Fruit fly (Drosophila melanogaster): ENCODE data around the gene TTLL1A.
A peak's percentile ranks its signal among the peaks of the same experiment; 100 is the strongest.

The TTLL1A gene

DNA sequence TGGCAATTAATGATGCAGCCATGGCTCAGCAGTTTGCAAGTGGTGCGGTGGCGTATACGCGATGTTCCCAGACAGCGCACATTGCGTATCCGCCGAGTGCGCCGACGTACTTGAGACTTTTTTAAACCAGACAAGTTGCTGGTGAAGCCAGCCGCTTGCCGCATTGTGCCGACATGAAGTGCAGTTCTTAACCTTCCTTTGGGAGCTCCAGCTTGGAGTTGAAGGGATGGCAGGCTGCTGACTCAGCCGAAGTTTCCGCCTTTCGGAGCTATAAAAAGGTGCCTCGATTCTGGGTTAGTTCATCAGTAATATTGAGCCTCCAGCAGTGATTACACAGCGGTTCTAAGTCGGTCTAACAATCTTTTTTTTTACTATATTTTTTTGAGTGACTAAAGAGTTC lies 18.7 kb upstream of the TTLL1A start, which contains the start of gene CG5172:
Gene CG5172, plus strand, starts transcription at position 301 of the 400 bp plus-strand sequence.
- TF ChIP-seq EcR (GFP tag; optimal IDR thresholded peaks at IDR 0.05) = no peak
- TF ChIP-seq CG13204 (GFP tag; optimal IDR thresholded peaks at IDR 0.05) = no peak
- no peak for TF ChIP-seq D1 (tag; optimal IDR thresholded peaks at IDR 0.05)
- TF ChIP-seq CG9948 (tag; optimal IDR thresholded peaks at IDR 0.05) = no peak
- TF ChIP-seq gl (tag; optimal IDR thresholded peaks at IDR 0.05) = no peak
- no peak for TF ChIP-seq CG10348 (GFP tag; IDR thresholded peaks at IDR 0.05)
- no peak for TF ChIP-seq CG17806 (tag; optimal IDR thresholded peaks at IDR 0.05)
- no peak for TF ChIP-seq fd96Ca (GFP tag; IDR thresholded peaks at IDR 0.05)
- no peak for TF ChIP-seq CG12605 (GFP tag; IDR thresholded peaks at IDR 0.05)
- TF ChIP-seq CG32121 (GFP tag; IDR thresholded peaks at IDR 0.05) = no peak
- no peak for TF ChIP-seq CG14655 (GFP tag; optimal IDR thresholded peaks at IDR 0.05)
- no peak for TF ChIP-seq Snoo (tag; optimal IDR thresholded peaks at IDR 0.05)
- TF ChIP-seq CG34367 (tag; optimal IDR thresholded peaks at IDR 0.05) = no peak
- no peak for TF ChIP-seq Ets98B (GFP tag; IDR thresholded peaks at IDR 0.05)
- TF ChIP-seq rn (GFP tag; IDR thresholded peaks at IDR 0.05) = no peak
- no peak for TF ChIP-seq Pif1B (GFP tag; optimal IDR thresholded peaks at IDR 0.05)
- TF ChIP-seq CG15710 (tag; optimal IDR thresholded peaks at IDR 0.05) = no peak
- TF ChIP-seq Pif1A (GFP tag; optimal IDR thresholded peaks at IDR 0.05) = no peak

DNA sequence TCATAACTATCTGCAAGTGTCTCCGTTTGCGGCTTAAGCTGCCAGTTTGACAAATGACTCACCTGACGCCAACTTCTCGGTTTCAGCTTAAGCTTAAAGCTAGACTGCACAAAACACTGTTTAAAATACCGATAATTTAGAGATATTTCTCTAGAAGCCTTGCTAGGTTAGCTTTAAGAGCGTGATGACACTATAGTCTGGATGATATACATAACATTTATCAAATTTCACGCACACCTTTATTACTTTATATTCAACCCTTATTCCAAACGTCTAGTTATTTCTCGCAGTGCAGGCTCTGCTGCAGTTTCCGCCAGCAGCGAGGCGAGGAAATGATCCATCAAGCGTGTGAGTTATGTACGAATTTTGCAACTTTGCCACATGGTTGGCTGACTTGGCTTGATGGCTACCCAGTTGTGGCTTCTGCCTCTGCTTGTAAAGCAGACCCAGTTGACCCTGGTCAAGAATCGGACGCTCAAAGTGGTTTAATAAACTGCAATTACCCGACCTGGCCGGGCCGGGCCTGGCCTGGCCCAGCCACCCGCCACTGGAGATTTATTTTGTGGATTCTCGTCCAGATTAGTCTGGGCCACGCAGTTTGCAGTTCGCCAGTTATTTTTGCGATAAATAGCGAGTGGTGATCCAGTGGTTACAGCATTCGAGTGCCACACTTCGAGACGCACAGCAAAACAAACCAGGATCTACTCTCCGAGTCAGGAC lies 16.0 kb upstream of the TTLL1A start, which contains the start of gene CG12998:
Gene CG12998, plus strand, starts transcription at position 436 of the 720 bp plus-strand sequence.
- peak; percentile 27 for TF ChIP-seq CG8301 (tag; optimal IDR thresholded peaks at IDR 0.05)
- TF ChIP-seq CG12605 (GFP tag; IDR thresholded peaks at IDR 0.05) = 0 out of 2 replicates have a peak, but pooled peaks have one; percentile 11
- peak; percentile 33 for TF ChIP-seq CG14655 (GFP tag; optimal IDR thresholded peaks at IDR 0.05)
- no peak for TF ChIP-seq CG17806 (tag; optimal IDR thresholded peaks at IDR 0.05)
- peak; percentile 28 for TF ChIP-seq Pif1B (GFP tag; optimal IDR thresholded peaks at IDR 0.05)
- TF ChIP-seq CG15710 (tag; optimal IDR thresholded peaks at IDR 0.05) = no peak
- TF ChIP-seq fd96Ca (GFP tag; IDR thresholded peaks at IDR 0.05) = peak; percentile 64; the same call in 2 of the 3 replicates
- no peak for TF ChIP-seq CG32121 (GFP tag; IDR thresholded peaks at IDR 0.05)
- TF ChIP-seq CG8159 (tag; optimal IDR thresholded peaks at IDR 0.05) = peak; percentile 59
- TF ChIP-seq CG4496 (GFP tag; IDR thresholded peaks at IDR 0.05) = peak; percentile 65; the same call in 2 of the 3 replicates
- TF ChIP-seq Ets98B (GFP tag; IDR thresholded peaks at IDR 0.05) = peak; percentile 47
- TF ChIP-seq CG13204 (GFP tag; optimal IDR thresholded peaks at IDR 0.05) = no peak

DNA sequence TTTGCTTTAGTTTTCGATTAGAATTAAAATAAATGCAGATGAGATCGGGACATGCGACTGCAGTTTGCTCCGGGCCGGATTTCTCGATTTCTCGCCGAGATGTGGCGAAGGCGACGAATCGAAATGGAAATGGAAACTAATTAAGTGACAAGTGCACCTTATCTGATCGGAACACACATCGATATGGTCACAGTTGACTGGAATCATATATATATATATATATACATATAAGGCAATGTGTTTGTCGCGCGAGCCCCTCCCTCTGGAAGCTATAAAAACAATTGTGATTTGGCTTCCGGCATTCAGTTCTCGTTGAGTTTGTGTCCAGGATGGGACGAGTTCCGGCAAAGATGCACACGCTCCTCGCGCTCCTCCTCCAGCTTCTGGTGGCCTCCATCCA lies 12.6 kb upstream of the TTLL1A start, which contains the start of gene CG5162:
Gene CG5162, plus strand, starts transcription at position 301 of the 400 bp plus-strand sequence.
- TF ChIP-seq Snoo (tag; optimal IDR thresholded peaks at IDR 0.05) = no peak
- no peak for TF ChIP-seq CG4496 (GFP tag; IDR thresholded peaks at IDR 0.05)
- TF ChIP-seq CG8301 (tag; optimal IDR thresholded peaks at IDR 0.05) = no peak
- TF ChIP-seq Ets98B (GFP tag; IDR thresholded peaks at IDR 0.05) = no peak
- TF ChIP-seq D1 (tag; optimal IDR thresholded peaks at IDR 0.05) = no peak
- TF ChIP-seq CG10348 (GFP tag; IDR thresholded peaks at IDR 0.05) = no peak
- TF ChIP-seq fd96Ca (GFP tag; IDR thresholded peaks at IDR 0.05) = no peak
- no peak for TF ChIP-seq CG8159 (tag; optimal IDR thresholded peaks at IDR 0.05)
- no peak for TF ChIP-seq CG34367 (tag; optimal IDR thresholded peaks at IDR 0.05)
- no peak for TF ChIP-seq EcR (GFP tag; optimal IDR thresholded peaks at IDR 0.05)
- no peak for TF ChIP-seq CG9948 (tag; optimal IDR thresholded peaks at IDR 0.05)
- no peak for TF ChIP-seq CG17806 (tag; optimal IDR thresholded peaks at IDR 0.05)
- no peak for TF ChIP-seq rn (GFP tag; IDR thresholded peaks at IDR 0.05)
- no peak for TF ChIP-seq CG14655 (GFP tag; optimal IDR thresholded peaks at IDR 0.05)
- TF ChIP-seq CG12605 (GFP tag; IDR thresholded peaks at IDR 0.05) = no peak

DNA sequence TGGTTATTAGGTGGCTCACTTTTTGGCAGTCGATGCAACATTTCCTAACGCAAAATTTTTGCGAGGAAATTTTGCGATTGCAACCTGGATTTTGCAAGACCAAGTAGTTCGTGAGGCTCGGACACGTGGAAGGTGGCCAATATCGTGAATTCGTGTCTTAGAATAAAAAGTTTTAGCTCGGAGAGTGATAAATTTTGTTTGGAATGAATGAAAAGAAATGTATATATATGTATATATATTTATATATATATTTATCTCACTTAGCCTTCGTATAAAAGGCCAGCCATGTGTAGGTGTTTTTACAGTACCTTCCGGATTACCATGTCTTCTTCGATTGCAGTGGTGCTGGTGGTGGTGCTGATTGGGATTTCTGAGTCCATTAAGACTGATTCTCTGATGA lies 9.6 kb upstream of the TTLL1A start, which contains the start of gene CG18258:
Gene CG18258, plus strand, starts transcription at position 301 of the 400 bp plus-strand sequence.
- TF ChIP-seq CG13204 (GFP tag; optimal IDR thresholded peaks at IDR 0.05) (no peak), gl (tag; optimal IDR thresholded peaks at IDR 0.05) (no peak), Ets98B (GFP tag; IDR thresholded peaks at IDR 0.05) (no peak), EcR (GFP tag; optimal IDR thresholded peaks at IDR 0.05) (no peak), fd96Ca (GFP tag; IDR thresholded peaks at IDR 0.05) (no peak), CG32121 (GFP tag; IDR thresholded peaks at IDR 0.05) (no peak), CG9948 (tag; optimal IDR thresholded peaks at IDR 0.05) (no peak), CG8159 (tag; optimal IDR thresholded peaks at IDR 0.05) (no peak), rn (GFP tag; IDR thresholded peaks at IDR 0.05) (no peak)

DNA sequence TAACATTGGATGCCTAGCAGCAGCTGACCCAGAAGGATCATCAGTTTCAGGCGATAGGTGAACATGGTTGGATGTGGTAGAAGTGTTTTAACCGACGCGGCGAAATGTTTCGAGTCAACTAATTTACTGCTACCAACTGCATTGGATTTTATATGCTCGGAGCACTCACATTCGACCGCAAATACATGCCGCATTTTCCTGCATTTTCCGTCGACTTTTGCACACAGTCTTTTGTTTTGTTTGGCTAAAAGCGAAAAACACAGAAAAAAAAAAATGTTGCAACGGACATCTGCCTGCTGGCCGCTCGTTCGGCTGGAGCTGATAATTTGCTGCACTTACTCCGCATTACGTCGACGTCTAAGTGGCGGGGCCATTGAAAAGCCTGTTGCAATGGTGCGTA lies 7.5 kb upstream of the TTLL1A start, which contains the start of gene CG12995:
Gene CG12995, minus strand, starts transcription at position 101 of the 400 bp plus-strand sequence.
- TF ChIP-seq Pif1A (GFP tag; optimal IDR thresholded peaks at IDR 0.05) (no peak), EcR (GFP tag; optimal IDR thresholded peaks at IDR 0.05) (no peak), Ets98B (GFP tag; IDR thresholded peaks at IDR 0.05) (no peak), CG34367 (tag; optimal IDR thresholded peaks at IDR 0.05) (no peak), rn (GFP tag; IDR thresholded peaks at IDR 0.05) (no peak), fd96Ca (GFP tag; IDR thresholded peaks at IDR 0.05) (no peak), CG8301 (tag; optimal IDR thresholded peaks at IDR 0.05) (no peak), CG12605 (GFP tag; IDR thresholded peaks at IDR 0.05) (no peak), Pif1B (GFP tag; optimal IDR thresholded peaks at IDR 0.05) (no peak), CG14655 (GFP tag; optimal IDR thresholded peaks at IDR 0.05) (no peak), CG17806 (tag; optimal IDR thresholded peaks at IDR 0.05) (no peak), CG32121 (GFP tag; IDR thresholded peaks at IDR 0.05) (no peak), CG13204 (GFP tag; optimal IDR thresholded peaks at IDR 0.05) (no peak), CG10348 (GFP tag; IDR thresholded peaks at IDR 0.05) (no peak), CG4496 (GFP tag; IDR thresholded peaks at IDR 0.05) (no peak), CG8159 (tag; optimal IDR thresholded peaks at IDR 0.05) (no peak), gl (tag; optimal IDR thresholded peaks at IDR 0.05) (no peak), CG9948 (tag; optimal IDR thresholded peaks at IDR 0.05) (no peak)
